Worm (Caenorhabditis elegans) whole organism, young adult: ENCODE measurements around the gene pbs-3.

Experiments used
- C17E4.6 ChIP-seq: fragments of 200-800 bp; sonication (Bioruptor generic); IDR thresholded peaks from 2 replicates; pipeline ENCODE4 v1.3.6; 2022; ENCODE audit warnings: missing genetic modification reagents, missing genetic modification characterization, missing compliant biosample characterization
- F49E8.2 ChIP-seq: sonication (generic microtip); optimal IDR thresholded peaks from 3 replicates; lab custom pipeline; 2017; ENCODE audit warnings: missing genetic modification characterization, mild to moderate bottlenecking, missing compliant biosample characterization, antibody characterized with exemption, moderate library complexity; ENCODE audit not compliant: insufficient read depth
- K12H6.12 ChIP-seq: fragments of 200-800 bp; sonication (Bioruptor generic); optimal IDR thresholded peaks from 2 replicates; lab custom pipeline; 2018; ENCODE audit warnings: mild to moderate bottlenecking, missing genetic modification characterization, missing compliant biosample characterization
- T26A5.8 ChIP-seq: sonication (generic microtip); optimal IDR thresholded peaks from 2 replicates; lab custom pipeline; 2016; ENCODE audit warnings: missing genetic modification characterization, missing compliant biosample characterization
- Y67H2A.10 ChIP-seq: fragments of 200-800 bp; sonication (Bioruptor generic); conservative IDR thresholded peaks from 2 replicates; pipeline ENCODE4 v1.3.6; 2022; ENCODE audit warnings: missing genetic modification reagents, missing genetic modification characterization, missing compliant biosample characterization
- Y95B8A.8 ChIP-seq: fragments of 200-800 bp; sonication (Bioruptor generic); IDR thresholded peaks from 2 replicates; pipeline ENCODE4 v1.3.6; 2022; ENCODE audit warnings: missing genetic modification reagents, missing genetic modification characterization, missing compliant biosample characterization
- ccch-3 ChIP-seq: fragments of 200-800 bp; sonication (Bioruptor generic); optimal IDR thresholded peaks from 2 replicates; lab custom pipeline; 2018; ENCODE audit warnings: mild to moderate bottlenecking, missing genetic modification characterization, missing compliant biosample characterization
- cebp-2 ChIP-seq: fragments of 200-800 bp; sonication (Bioruptor generic); IDR thresholded peaks from 2 replicates; pipeline ENCODE4 v1.3.6; 2022; ENCODE audit warnings: missing genetic modification characterization, missing compliant biosample characterization
- ceh-58 ChIP-seq: fragments of 200-800 bp; sonication (Bioruptor generic); IDR thresholded peaks from 2 replicates; pipeline ENCODE4 v1.3.6; 2022; ENCODE audit warnings: missing genetic modification characterization, missing compliant biosample characterization
- ceh-79 ChIP-seq: sonication (generic microtip); optimal IDR thresholded peaks from 2 replicates; lab custom pipeline; 2017; ENCODE audit warnings: mild to moderate bottlenecking, missing genetic modification characterization, missing compliant biosample characterization
- ceh-91 ChIP-seq: fragments of 200-800 bp; sonication (Bioruptor generic); IDR thresholded peaks from 2 replicates; pipeline ENCODE4 v1.3.6; 2022; ENCODE audit warnings: missing genetic modification reagents, missing genetic modification characterization, missing compliant biosample characterization
- chd-7 ChIP-seq: sonication (generic microtip); optimal IDR thresholded peaks from 2 replicates; lab custom pipeline; 2016; ENCODE audit warnings: mild to moderate bottlenecking, missing genetic modification characterization, moderate library complexity, missing compliant biosample characterization
- dox-1 ChIP-seq: fragments of 200-800 bp; sonication (Bioruptor generic); IDR thresholded peaks from 2 replicates; pipeline ENCODE4 v1.3.6; 2022; ENCODE audit warnings: missing genetic modification reagents, missing genetic modification characterization, missing compliant biosample characterization
- efl-1 ChIP-seq: fragments of 150-350 bp; optimal IDR thresholded peaks from 2 replicates; lab custom pipeline; 2014; ENCODE audit warnings: missing biosample characterization, missing genetic modification reagents, missing genetic modification characterization
- egl-18 ChIP-seq: fragments of 200-800 bp; sonication (Bioruptor generic); IDR thresholded peaks from 2 replicates; pipeline ENCODE4 v1.3.6; 2022; ENCODE audit warnings: missing genetic modification reagents, missing genetic modification characterization, missing compliant biosample characterization
- egrh-3 ChIP-seq: fragments of 200-800 bp; sonication (Bioruptor generic); IDR thresholded peaks from 2 replicates; pipeline ENCODE4 v1.3.6; 2022; ENCODE audit warnings: missing genetic modification reagents, missing genetic modification characterization, missing compliant biosample characterization
- ekl-4 ChIP-seq: fragments of 200-800 bp; sonication (Bioruptor generic); IDR thresholded peaks from 2 replicates; pipeline ENCODE4 v1.3.6; 2022; ENCODE audit warnings: missing genetic modification reagents, missing genetic modification characterization, missing compliant biosample characterization
- hmg-20 ChIP-seq: fragments of 200-800 bp; sonication (Bioruptor generic); IDR thresholded peaks from 2 replicates; pipeline ENCODE4 v1.3.6; 2022; ENCODE audit warnings: missing genetic modification reagents, missing genetic modification characterization, missing compliant biosample characterization
- let-607 ChIP-seq, 2 experiments: fragments of 200-800 bp in 1 of 2; sonication (Bioruptor generic) in 1 of 2; sonication (generic microtip) in 1 of 2; optimal IDR thresholded peaks; 2 replicates each; lab custom pipeline; 2016 to 2018; ENCODE audit warnings: mild to moderate bottlenecking in 2 of 2, missing compliant biosample characterization in 2 of 2, missing genetic modification characterization in 2 of 2, moderate library complexity in 2 of 2, missing genotype in 1 of 2
- madf-10 ChIP-seq: sonication (generic microtip); optimal IDR thresholded peaks from 2 replicates; lab custom pipeline; 2016; ENCODE audit warnings: mild to moderate bottlenecking, missing genetic modification characterization, missing compliant biosample characterization
- mel-28 ChIP-seq: sonication (generic microtip); optimal IDR thresholded peaks from 2 replicates; lab custom pipeline; 2016; ENCODE audit warnings: borderline replicate concordance, mild to moderate bottlenecking, missing genetic modification characterization, missing compliant biosample characterization
- mes-4 ChIP-seq: sonication (generic microtip); optimal IDR thresholded peaks from 2 replicates; lab custom pipeline; 2016; ENCODE audit warnings: missing genotype, missing genetic modification characterization, missing compliant biosample characterization
- nfya-1 ChIP-seq: sonication (generic microtip); optimal IDR thresholded peaks from 2 replicates; lab custom pipeline; 2017; ENCODE audit warnings: antibody characterized with exemption, missing compliant biosample characterization, missing genetic modification characterization, borderline replicate concordance; ENCODE audit not compliant: insufficient read depth
- nhr-80 ChIP-seq: sonication (generic microtip); optimal IDR thresholded peaks from 2 replicates; lab custom pipeline; 2016; ENCODE audit warnings: missing genetic modification characterization, missing compliant biosample characterization
- rec-8 ChIP-seq, 2 experiments: sonication (generic microtip); optimal IDR thresholded peaks; 2 replicates each; lab custom pipeline; 2016; ENCODE audit warnings: mild to moderate bottlenecking in 2 of 2, missing genetic modification characterization in 2 of 2, missing genetic modification reagents in 2 of 2, missing genotype in 2 of 2, missing biosample characterization in 1 of 2, missing compliant biosample characterization in 1 of 2, moderate library complexity in 1 of 2
- sea-2 ChIP-seq: fragments of 200-800 bp; sonication (Bioruptor generic); IDR thresholded peaks from 2 replicates; pipeline ENCODE4 v1.3.6; 2022; ENCODE audit warnings: missing genetic modification characterization, missing compliant biosample characterization
- snpc-1.3 ChIP-seq: sonication (generic microtip); optimal IDR thresholded peaks from 2 replicates; lab custom pipeline; 2017; ENCODE audit warnings: missing genetic modification characterization, mild to moderate bottlenecking, missing compliant biosample characterization, antibody characterized with exemption, moderate library complexity, missing genotype, missing genetic modification reagents; ENCODE audit not compliant: insufficient read depth
- snpc-3.4 ChIP-seq: sonication (generic microtip); optimal IDR thresholded peaks from 2 replicates; lab custom pipeline; 2017; ENCODE audit warnings: missing genetic modification characterization, mild to moderate bottlenecking, missing compliant biosample characterization, antibody characterized with exemption, moderate library complexity, missing genotype, missing genetic modification reagents
- sptf-2 ChIP-seq: fragments of 200-800 bp; sonication (Bioruptor generic); optimal IDR thresholded peaks from 2 replicates; lab custom pipeline; 2018; ENCODE audit warnings: mild to moderate bottlenecking, missing genetic modification characterization, missing compliant biosample characterization
- xnd-1 ChIP-seq: sonication (generic microtip); optimal IDR thresholded peaks from 2 replicates; lab custom pipeline; 2016; ENCODE audit warnings: missing genotype, missing genetic modification reagents, missing genetic modification characterization, missing compliant biosample characterization

pbs-3 gene

ce11 chrII:4975311-4975710 lies 20.1 kb upstream of the pbs-3 start:
- TF ChIP-seq cebp-2 (no peak), ceh-58 (GFP tag; lab: Robert Waterston, UW) (no peak), let-607 (tag; optimal IDR thresholded peaks at IDR 0.05; lab: Kevin White, UChicago) (no peak), F49E8.2 (tag; lab: Kevin White, UChicago) (no peak), C17E4.6 (no peak)

ce11 chrII:4974448-4974951 lies 19.3 kb upstream of the pbs-3 start:
- TF ChIP-seq chd-7 (tag; lab: Kevin White, UChicago) (no peak), madf-10 (tag; lab: Kevin White, UChicago) (no peak)

DNA sequence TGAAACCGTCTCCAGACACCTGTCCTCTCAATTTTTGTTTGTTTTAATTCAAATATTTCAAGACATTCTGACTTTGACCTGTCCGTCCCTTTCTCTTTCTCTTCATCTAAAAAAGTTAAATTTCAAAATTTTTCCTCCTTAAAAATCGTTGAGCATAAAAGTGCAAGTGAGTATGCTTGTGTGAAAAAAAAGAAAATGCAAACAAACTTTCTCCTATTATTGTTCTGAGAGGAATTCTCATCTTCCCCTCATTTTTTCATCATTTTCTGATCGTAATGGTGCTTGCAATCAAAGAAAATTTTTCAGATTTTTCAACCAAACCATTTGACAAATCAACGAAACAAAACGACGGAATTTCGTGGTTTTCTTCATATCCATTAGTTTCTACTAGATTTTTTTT lies 13.6 kb upstream of the pbs-3 start, which contains the start of gene shc-2:
Gene shc-2 (plus strand): TSS at position 301 of the 400 bp plus-strand sequence.
- TF ChIP-seq sptf-2 (GFP tag; lab: Kevin White, UChicago) (no peak), sea-2 (GFP tag; lab: Robert Waterston, UW) (no peak), egl-18 (GFP tag; lab: Robert Waterston, UW) (no peak), ceh-79 (no peak), nfya-1 (tag; lab: Kevin White, UChicago) (no peak), rec-8 (tag; optimal IDR thresholded peaks at IDR 0.05; lab: Kevin White, UChicago) (no peak), F49E8.2 (tag; lab: Kevin White, UChicago) (no peak), T26A5.8 (no peak), mes-4 (tag; lab: Kevin White, UChicago) (no peak), snpc-3.4 (tag; lab: Kevin White, UChicago) (no peak), mel-28 (tag; lab: Kevin White, UChicago) (no peak), Y95B8A.8 (no peak)
- TF ChIP-seq, all 124 proteins: peak for 0

ce11 chrII:4967636-4968035 lies 12.4 kb upstream of the pbs-3 start:
- TF ChIP-seq dox-1 (no peak), K12H6.12 (no peak), ekl-4 (no peak), xnd-1 (tag; lab: Kevin White, UChicago) (no peak), Y67H2A.10 (GFP tag; lab: Robert Waterston, UW) (no peak), nhr-80 (tag; lab: Kevin White, UChicago) (peak; percentile 81)

DNA sequence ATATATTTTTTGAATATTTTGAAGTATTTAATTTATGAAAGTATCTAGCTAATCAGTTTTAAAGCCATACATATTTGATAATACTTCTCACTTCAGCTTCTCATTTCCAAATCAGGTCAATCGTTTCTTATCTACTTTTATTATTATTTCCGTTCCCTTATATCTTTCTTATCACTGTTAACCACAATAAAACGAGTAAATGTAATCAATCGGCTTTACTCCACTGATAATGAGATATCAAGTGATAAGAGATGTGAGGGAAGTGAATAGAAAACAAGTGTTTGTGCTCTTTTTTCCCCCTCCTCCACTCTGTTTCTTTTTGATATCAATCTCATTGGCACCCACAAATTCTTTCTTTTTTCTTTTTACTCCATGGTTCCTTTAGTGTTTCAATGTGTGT lies 11.3 kb upstream of the pbs-3 start:
- TF ChIP-seq snpc-1.3 (tag; lab: Kevin White, UChicago) (no peak), efl-1 (GFP tag; lab: Kevin White, UChicago) (no peak)

ce11 chrII:4960690-4961089 lies 5.5 kb upstream of the pbs-3 start:
- TF ChIP-seq sea-2 (GFP tag; lab: Robert Waterston, UW) (no peak), egrh-3 (GFP tag; lab: Robert Waterston, UW) (no peak), hmg-20 (GFP tag; lab: Robert Waterston, UW) (no peak), ccch-3 (GFP tag; lab: Kevin White, UChicago) (no peak), ceh-91 (GFP tag; lab: Robert Waterston, UW) (no peak), nhr-80 (tag; lab: Kevin White, UChicago) (peak; percentile 45)
- TF ChIP-seq, all 124 proteins: peak for 1
